Worm (Caenorhabditis elegans) whole organism, L2 larva: Measurements from ENCODE around the gene F41E6.15.

ENCODE experiments used
- dmd-4 ChIP-seq: sonication (generic microtip); optimal IDR thresholded peaks from 2 replicates; lab custom pipeline; 2017; ENCODE audit warnings: missing biosample characterization, missing genetic modification characterization
- lin-13 ChIP-seq: fragments of 150-350 bp; optimal IDR thresholded peaks from 2 replicates; lab custom pipeline; 2014; ENCODE audit warnings: missing biosample characterization, missing genetic modification reagents, missing genetic modification characterization
- nhr-12 ChIP-seq: fragments of 150-350 bp; optimal IDR thresholded peaks from 2 replicates; lab custom pipeline; 2014; ENCODE audit warnings: missing biosample characterization, missing genetic modification characterization
- skn-1 ChIP-seq: sonication (generic microtip); optimal IDR thresholded peaks from 2 replicates; lab custom pipeline; 2017; ENCODE audit warnings: missing biosample characterization, missing genetic modification characterization
- sma-3 ChIP-seq: sonication (generic microtip); optimal IDR thresholded peaks from 2 replicates; lab custom pipeline; 2016; ENCODE audit warnings: missing genetic modification reagents, missing genetic modification characterization, missing compliant biosample characterization
- unc-39 ChIP-seq: fragments of 150-350 bp; optimal IDR thresholded peaks from 2 replicates; lab custom pipeline; 2014; ENCODE audit warnings: missing biosample characterization, missing genetic modification characterization
- ztf-11 ChIP-seq: sonication (generic microtip); optimal IDR thresholded peaks from 2 replicates; lab custom pipeline; 2017; ENCODE audit warnings: missing biosample characterization, missing genetic modification characterization

- TF ChIP-seq dmd-4 (tag; lab: Kevin White, UChicago) (no peak), unc-39 (no peak), ztf-11 (tag; lab: Kevin White, UChicago) (no peak), sma-3 (no peak), nhr-12 (tag; lab: Kevin White, UChicago) (no peak), lin-13 (GFP tag; lab: Kevin White, UChicago) (no peak), skn-1 (tag; lab: Kevin White, UChicago) (no peak)
Observed at ce11 chrV:8608483-8608882, 5.9 kb upstream of the F41E6.15 start.
